Worm (Caenorhabditis elegans): ENCODE measurements around the gene srz-78.
A peak's percentile ranks its signal among the peaks of the same experiment; 100 is the strongest.

srz-78 gene

ce11 chrIV:3452516-3452915, 39.1 kb upstream of the srz-78 start:
- TF ChIP-seq fkh-10 (GFP tag; optimal IDR thresholded peaks at IDR 0.05) (no peak), fos-1 (tag; optimal IDR thresholded peaks at IDR 0.05) (no peak), hpl-2 (GFP tag; optimal IDR thresholded peaks at IDR 0.05) (no peak), nhr-76 (tag; optimal IDR thresholded peaks at IDR 0.05) (no peak), ceh-63 (GFP tag; optimal IDR thresholded peaks at IDR 0.05) (no peak), egl-27 (tag; optimal IDR thresholded peaks at IDR 0.05) (no peak), efl-1 (optimal IDR thresholded peaks at IDR 0.05) (no peak), efl-1 (GFP tag; optimal IDR thresholded peaks at IDR 0.05 in 1 of 2) (no peak), Y116A8C.19 (tag; optimal IDR thresholded peaks at IDR 0.05; ENCODE audit: borderline replicate concordance) (no peak)

- TF ChIP-seq jun-1 (tag; optimal IDR thresholded peaks at IDR 0.05) (no peak), hlh-4 (tag; optimal IDR thresholded peaks at IDR 0.05) (peak; percentile 93)
Observed at ce11 chrIV:3453346-3453745, 38.2 kb upstream of the srz-78 start, which contains the start of gene srz-23. Gene srz-23, plus strand, starts transcription at chrIV:3453608.

- TF ChIP-seq elt-2 (tag; optimal IDR thresholded peaks at IDR 0.05), result no peak
- no peak for TF ChIP-seq grh-1 (GFP tag; IDR thresholded peaks at IDR 0.05)
- TF ChIP-seq lin-14 (GFP tag; optimal IDR thresholded peaks at IDR 0.05), result no peak
- TF ChIP-seq hpl-2 (GFP tag; optimal IDR thresholded peaks at IDR 0.05), result no peak
- TF ChIP-seq fos-1 (tag; optimal IDR thresholded peaks at IDR 0.05), result no peak
- TF ChIP-seq lin-39 (tag; optimal IDR thresholded peaks at IDR 0.05), result no peak
- TF ChIP-seq blmp-1 (tag; optimal IDR thresholded peaks at IDR 0.05), result peak; percentile 21
- TF ChIP-seq nhr-11 (tag; optimal IDR thresholded peaks at IDR 0.05), result no peak
- TF ChIP-seq nhr-237 (tag; optimal IDR thresholded peaks at IDR 0.05), result no peak
- TF ChIP-seq C16A3.4 (tag; optimal IDR thresholded peaks at IDR 0.05), result no peak
- no peak for TF ChIP-seq ama-1 (optimal IDR thresholded peaks at IDR 0.05)
- no peak for TF ChIP-seq lir-3 (tag; optimal IDR thresholded peaks at IDR 0.05; ENCODE audit: poor library complexity)
- TF ChIP-seq efl-1 (optimal IDR thresholded peaks at IDR 0.05), result peak in 1 of 2 experiments; percentile 53
- no peak for TF ChIP-seq efl-1 (GFP tag; optimal IDR thresholded peaks at IDR 0.05 in 1 of 2)
- TF ChIP-seq ceh-63 (GFP tag; optimal IDR thresholded peaks at IDR 0.05), result no peak
Observed at ce11 chrIV:3463254-3463653, 28.3 kb upstream of the srz-78 start, which contains the start of gene F58E2.4. Gene F58E2.4, plus strand, starts transcription at chrIV:3463387.

- TF ChIP-seq ztf-11 (tag; optimal IDR thresholded peaks at IDR 0.05), result no peak
- TF ChIP-seq snu-23 (GFP tag; optimal IDR thresholded peaks at IDR 0.05), result no peak
- TF ChIP-seq mep-1 (tag; optimal IDR thresholded peaks at IDR 0.05), result no peak
- TF ChIP-seq ceh-82 (tag; optimal IDR thresholded peaks at IDR 0.05), result no peak
- no peak for TF ChIP-seq nhr-12 (tag; optimal IDR thresholded peaks at IDR 0.05)
- TF ChIP-seq unc-86 (tag; optimal IDR thresholded peaks at IDR 0.05), result no peak
- TF ChIP-seq elt-2 (tag; optimal IDR thresholded peaks at IDR 0.05), result no peak
- no peak for TF ChIP-seq skn-1 (tag; optimal IDR thresholded peaks at IDR 0.05)
- no peak for TF ChIP-seq xbp-1 (tag; optimal IDR thresholded peaks at IDR 0.05)
- no peak for TF ChIP-seq rnt-1 (tag; optimal IDR thresholded peaks at IDR 0.05)
- no peak for TF ChIP-seq unc-130 (tag; optimal IDR thresholded peaks at IDR 0.05)
- no peak for TF ChIP-seq C34B4.2 (tag; optimal IDR thresholded peaks at IDR 0.05)
- no peak for TF ChIP-seq zag-1 (tag; optimal IDR thresholded peaks at IDR 0.05)
- TF ChIP-seq pqm-1 (tag; optimal IDR thresholded peaks at IDR 0.05), result no peak
- no peak for TF ChIP-seq lin-14 (GFP tag; optimal IDR thresholded peaks at IDR 0.05)
- no peak for TF ChIP-seq nhr-28 (tag; optimal IDR thresholded peaks at IDR 0.05)
- TF ChIP-seq ceh-63 (GFP tag; optimal IDR thresholded peaks at IDR 0.05), result no peak
- TF ChIP-seq unc-98 (GFP tag; IDR thresholded peaks at IDR 0.05), result no peak
Observed at ce11 chrIV:3467128-3467527, 24.4 kb upstream of the srz-78 start, which contains the start of gene F58E2.3. Gene F58E2.3, plus strand, starts transcription at chrIV:3467428.

- TF ChIP-seq unc-62 (GFP tag; optimal IDR thresholded peaks at IDR 0.05), result no peak
Observed at ce11 chrIV:3467751-3468150, 23.8 kb upstream of the srz-78 start.
